In genomic region chr3R:17539789-17540496, dm6 we compare ENCODE assay signal across 3 fruit fly cellular contexts.
A peak's percentile ranks its signal among the peaks of the same experiment; 100 is the strongest.
TF ChIP-seq lines count a peak whose summit lies in the region.

Gene SF1 (plus strand): TSS chr3R:17540421.

TF ChIP-seq in whole organism, adult, 20 proteins besides CTCF, POLR2A, EP300 and RAD21 (continued from another document):
- TF ChIP-seq bab1 (GFP tag; optimal IDR thresholded peaks at IDR 0.05; lab: Kevin White, UChicago) (no peak), CG12768 (GFP tag; optimal IDR thresholded peaks at IDR 0.05; lab: Kevin White, UChicago) (peak; percentile 58)

TF ChIP-seq in whole organism, embryonic, 481 proteins besides CTCF, POLR2A, EP300 and RAD21 (continued from another document and continues in another):
- no peak for TF ChIP-seq CG13287 (GFP tag; IDR thresholded peaks at IDR 0.05; lab: Robert Waterston, UW; ENCODE audit: partially characterized antibody)
- TF ChIP-seq CG12104 (GFP tag; optimal IDR thresholded peaks at IDR 0.05; lab: Kevin White, UChicago): peak; percentile 68
- TF ChIP-seq ac (GFP tag; optimal IDR thresholded peaks at IDR 0.05; lab: Kevin White, UChicago): no peak
- TF ChIP-seq CG1529 (GFP tag; optimal IDR thresholded peaks at IDR 0.05; lab: Kevin White, UChicago): no peak
- TF ChIP-seq Kr (GFP tag; optimal IDR thresholded peaks at IDR 0.05; lab: Kevin White, UChicago): no peak
- TF ChIP-seq stwl (tag; optimal IDR thresholded peaks at IDR 0.05; lab: Kevin White, UChicago): peak; percentile 5
- TF ChIP-seq Chrac-16 (GFP tag; optimal IDR thresholded peaks at IDR 0.05; lab: Kevin White, UChicago): peak; percentile 17
- TF ChIP-seq Gsc (GFP tag; IDR thresholded peaks at IDR 0.05; lab: Robert Waterston, UW): no peak
- no peak for TF ChIP-seq CG12219 (GFP tag; optimal IDR thresholded peaks at IDR 0.05; lab: Kevin White, UChicago)
- TF ChIP-seq Hmr (GFP tag; optimal IDR thresholded peaks at IDR 0.05; lab: Kevin White, UChicago): no peak
- TF ChIP-seq CG10274 (GFP tag; optimal IDR thresholded peaks at IDR 0.05; lab: Kevin White, UChicago): peak; percentile 7
- TF ChIP-seq CG5953 (GFP tag; IDR thresholded peaks at IDR 0.05; lab: Robert Waterston, UW): no peak
- no peak for TF ChIP-seq CG17568 (GFP tag; optimal IDR thresholded peaks at IDR 0.05; lab: Kevin White, UChicago)
- TF ChIP-seq Bteb2 (GFP tag; optimal IDR thresholded peaks at IDR 0.05; lab: Kevin White, UChicago): no peak
- no peak for TF ChIP-seq p53 (GFP tag; optimal IDR thresholded peaks at IDR 0.05; lab: Kevin White, UChicago)
- TF ChIP-seq H2.0 (GFP tag; IDR thresholded peaks at IDR 0.05; lab: Robert Waterston, UW): 0 out of 2 replicates have a peak, but pooled peaks have one; percentile 9
- no peak for TF ChIP-seq CG6254 (GFP tag; optimal IDR thresholded peaks at IDR 0.05; lab: Kevin White, UChicago)
- TF ChIP-seq sna (GFP tag; IDR thresholded peaks at IDR 0.05; lab: Robert Waterston, UW; ENCODE audit: partially characterized antibody): no peak
- no peak for TF ChIP-seq CG7372 (GFP tag; IDR thresholded peaks at IDR 0.05; lab: Robert Waterston, UW)
- peak; percentile 40; the same call in 1 of the 2 replicates for TF ChIP-seq klu (GFP tag; IDR thresholded peaks at IDR 0.05; lab: Robert Waterston, UW)
- no peak for TF ChIP-seq CG31365 (tag; optimal IDR thresholded peaks at IDR 0.05; lab: Kevin White, UChicago)
- peak; percentile 60; the same call in 1 of the 2 replicates for TF ChIP-seq Rfx (GFP tag; IDR thresholded peaks at IDR 0.05; lab: Robert Waterston, UW)
- TF ChIP-seq repo (GFP tag; optimal IDR thresholded peaks at IDR 0.05; lab: Kevin White, UChicago): no peak
- TF ChIP-seq GATAe (GFP tag; conservative IDR thresholded peaks at IDR 0.05; lab: Robert Waterston, UW): no peak
- TF ChIP-seq CG4282 (GFP tag; optimal IDR thresholded peaks at IDR 0.05; lab: Kevin White, UChicago): no peak
- TF ChIP-seq gfzf (GFP tag; optimal IDR thresholded peaks at IDR 0.05; lab: Kevin White, UChicago): peak; percentile 65
- no peak for TF ChIP-seq CG3726 (GFP tag; IDR thresholded peaks at IDR 0.05; lab: Robert Waterston, UW)
- no peak for TF ChIP-seq usp (GFP tag; optimal IDR thresholded peaks at IDR 0.05; lab: Kevin White, UChicago)
- TF ChIP-seq CG3838 (GFP tag; optimal IDR thresholded peaks at IDR 0.05; lab: Kevin White, UChicago): no peak
- no peak for TF ChIP-seq CG11504 (tag; optimal IDR thresholded peaks at IDR 0.05; lab: Kevin White, UChicago)
- TF ChIP-seq Oaz (GFP tag; IDR thresholded peaks at IDR 0.05; lab: Robert Waterston, UW): no peak
- no peak for TF ChIP-seq CkIIα-i1 (GFP tag; IDR thresholded peaks at IDR 0.05; lab: Robert Waterston, UW)
- TF ChIP-seq Dp (GFP tag; optimal IDR thresholded peaks at IDR 0.05; lab: Kevin White, UChicago): no peak
- TF ChIP-seq Dref (GFP tag; IDR thresholded peaks at IDR 0.05; lab: Robert Waterston, UW): 0 out of 2 replicates have a peak, but pooled peaks have one; percentile 22
- peak; percentile 24 for TF ChIP-seq CG18619 (GFP tag; optimal IDR thresholded peaks at IDR 0.05; lab: Kevin White, UChicago)
- TF ChIP-seq insv (GFP tag; optimal IDR thresholded peaks at IDR 0.05; lab: Kevin White, UChicago): no peak
- no peak for TF ChIP-seq cas (GFP tag; IDR thresholded peaks at IDR 0.05; lab: Robert Waterston, UW)
- TF ChIP-seq CG42726 (GFP tag; IDR thresholded peaks at IDR 0.05; lab: Robert Waterston, UW; ENCODE audit: partially characterized antibody): no peak
- TF ChIP-seq Bdp1 (GFP tag; optimal IDR thresholded peaks at IDR 0.05; lab: Kevin White, UChicago): no peak
- 0 out of 3 replicates have a peak, but pooled peaks have one; percentile 12 for TF ChIP-seq CG34422 (GFP tag; IDR thresholded peaks at IDR 0.05; lab: Robert Waterston, UW)
- no peak for TF ChIP-seq ems (GFP tag; optimal IDR thresholded peaks at IDR 0.05; lab: Kevin White, UChicago)
- TF ChIP-seq CG8765 (GFP tag; IDR thresholded peaks at IDR 0.05; lab: Robert Waterston, UW): no peak
- no peak for TF ChIP-seq tap (tag; optimal IDR thresholded peaks at IDR 0.05; lab: Kevin White, UChicago)
- no peak for TF ChIP-seq CG14860 (GFP tag; IDR thresholded peaks at IDR 0.05; lab: Robert Waterston, UW; ENCODE audit: partially characterized antibody)
- TF ChIP-seq MTF-1 (GFP tag; optimal IDR thresholded peaks at IDR 0.05; lab: Kevin White, UChicago; ENCODE audit: borderline replicate concordance): no peak
- TF ChIP-seq sqz (GFP tag; optimal IDR thresholded peaks at IDR 0.05; lab: Kevin White, UChicago): no peak
- TF ChIP-seq CG6813 (GFP tag; optimal IDR thresholded peaks at IDR 0.05; lab: Kevin White, UChicago): no peak
- no peak for TF ChIP-seq Awh (GFP tag; IDR thresholded peaks at IDR 0.05; lab: Robert Waterston, UW)
- peak; percentile 48 for TF ChIP-seq CG14710 (tag; optimal IDR thresholded peaks at IDR 0.05; lab: Kevin White, UChicago)
- TF ChIP-seq CG8924 (tag; optimal IDR thresholded peaks at IDR 0.05; lab: Kevin White, UChicago): peak; percentile 4
- peak; percentile 38; the same call in 1 of the 3 replicates for TF ChIP-seq CG6175 (GFP tag; IDR thresholded peaks at IDR 0.05; lab: Robert Waterston, UW)
- TF ChIP-seq pho (GFP tag; optimal IDR thresholded peaks at IDR 0.05; lab: Kevin White, UChicago): peak; percentile 74
- TF ChIP-seq Mrtf (GFP tag; IDR thresholded peaks at IDR 0.05; lab: Robert Waterston, UW): no peak
- TF ChIP-seq cg (GFP tag; optimal IDR thresholded peaks at IDR 0.05; lab: Kevin White, UChicago): no peak
- TF ChIP-seq grn (GFP tag; optimal IDR thresholded peaks at IDR 0.05; lab: Kevin White, UChicago): no peak
- TF ChIP-seq CG12659 (GFP tag; optimal IDR thresholded peaks at IDR 0.05; lab: Kevin White, UChicago): peak; percentile 45
- TF ChIP-seq CG34224 (GFP tag; IDR thresholded peaks at IDR 0.05; lab: Robert Waterston, UW; ENCODE audit: partially characterized antibody): no peak
- TF ChIP-seq CG4854 (GFP tag; optimal IDR thresholded peaks at IDR 0.05; lab: Kevin White, UChicago): no peak
- TF ChIP-seq CG15479 (GFP tag; optimal IDR thresholded peaks at IDR 0.05; lab: Kevin White, UChicago): no peak
- TF ChIP-seq slbo (GFP tag; IDR thresholded peaks at IDR 0.05; lab: Robert Waterston, UW): peak; percentile 55
- no peak for TF ChIP-seq ap (GFP tag; IDR thresholded peaks at IDR 0.05; lab: Robert Waterston, UW)
- TF ChIP-seq CG1233 (GFP tag; optimal IDR thresholded peaks at IDR 0.05; lab: Kevin White, UChicago): peak; percentile 42
- TF ChIP-seq CG7271 (tag; optimal IDR thresholded peaks at IDR 0.05; lab: Kevin White, UChicago): no peak
- TF ChIP-seq psq (GFP tag; optimal IDR thresholded peaks at IDR 0.05; lab: Kevin White, UChicago): no peak
- no peak for TF ChIP-seq slou (GFP tag; optimal IDR thresholded peaks at IDR 0.05; lab: Kevin White, UChicago)
- TF ChIP-seq cwo (GFP tag; optimal IDR thresholded peaks at IDR 0.05; lab: Kevin White, UChicago): peak; percentile 70

TF ChIP-seq in whole organism, prepupa, 60 proteins besides CTCF, POLR2A, EP300 and RAD21 (continued from another document):
- TF ChIP-seq Met (GFP tag; optimal IDR thresholded peaks at IDR 0.05; lab: Kevin White, UChicago) (no peak), CG10631 (GFP tag; optimal IDR thresholded peaks at IDR 0.05; lab: Kevin White, UChicago) (no peak), CG31627 (GFP tag; optimal IDR thresholded peaks at IDR 0.05; lab: Kevin White, UChicago) (peak; percentile 61), CG6792 (GFP tag; optimal IDR thresholded peaks at IDR 0.05; lab: Kevin White, UChicago) (peak; percentile 22), CG16779 (tag; optimal IDR thresholded peaks at IDR 0.05; lab: Kevin White, UChicago) (no peak), CG11294 (GFP tag; IDR thresholded peaks at IDR 0.05; lab: Robert Waterston, UW) (no peak), Eip93F (GFP tag; optimal IDR thresholded peaks at IDR 0.05; lab: Kevin White, UChicago) (no peak), Sox15 (GFP tag; optimal IDR thresholded peaks at IDR 0.05; lab: Kevin White, UChicago) (peak; percentile 37), spab (GFP tag; optimal IDR thresholded peaks at IDR 0.05; lab: Kevin White, UChicago) (no peak), Sox102F (GFP tag; optimal IDR thresholded peaks at IDR 0.05; lab: Kevin White, UChicago) (no peak), Smox (GFP tag; optimal IDR thresholded peaks at IDR 0.05; lab: Kevin White, UChicago) (no peak), OdsH (GFP tag; optimal IDR thresholded peaks at IDR 0.05; lab: Kevin White, UChicago) (no peak), CG7368 (GFP tag; optimal IDR thresholded peaks at IDR 0.05; lab: Kevin White, UChicago) (no peak), CG8632 (GFP tag; optimal IDR thresholded peaks at IDR 0.05; lab: Kevin White, UChicago) (no peak), net (GFP tag; optimal IDR thresholded peaks at IDR 0.05; lab: Kevin White, UChicago) (no peak), CG10669 (GFP tag; optimal IDR thresholded peaks at IDR 0.05; lab: Kevin White, UChicago) (no peak), CG4318 (GFP tag; optimal IDR thresholded peaks at IDR 0.05; lab: Kevin White, UChicago) (no peak), CG6163 (GFP tag; IDR thresholded peaks at IDR 0.05; lab: Robert Waterston, UW) (no peak; the same call in 2 of the 3 replicates), fkh (GFP tag; optimal IDR thresholded peaks at IDR 0.05; lab: Kevin White, UChicago) (no peak), pdm3 (GFP tag; optimal IDR thresholded peaks at IDR 0.05; lab: Kevin White, UChicago) (no peak), CG15336 (GFP tag; IDR thresholded peaks at IDR 0.05; lab: Robert Waterston, UW) (no peak), dsx (GFP tag; optimal IDR thresholded peaks at IDR 0.05; lab: Kevin White, UChicago; ENCODE audit: poor library complexity, severe bottlenecking) (no peak), fd59A (GFP tag; optimal IDR thresholded peaks at IDR 0.05; lab: Kevin White, UChicago) (no peak), CG6276 (GFP tag; optimal IDR thresholded peaks at IDR 0.05; lab: Kevin White, UChicago) (no peak), CG3032 (tag; optimal IDR thresholded peaks at IDR 0.05; lab: Kevin White, UChicago) (peak; percentile 36), Blimp-1 (GFP tag; optimal IDR thresholded peaks at IDR 0.05; lab: Kevin White, UChicago) (no peak), Eip75B (GFP tag; optimal IDR thresholded peaks at IDR 0.05; lab: Kevin White, UChicago) (no peak), fd85E (GFP tag; optimal IDR thresholded peaks at IDR 0.05; lab: Kevin White, UChicago) (no peak), Eip78C (GFP tag; lab: Kevin White, UChicago) (no peak), Sox14 (GFP tag; optimal IDR thresholded peaks at IDR 0.05; lab: Kevin White, UChicago) (peak; percentile 40), Gug (GFP tag; IDR thresholded peaks at IDR 0.05; lab: Robert Waterston, UW) (no peak), achi (GFP tag; optimal IDR thresholded peaks at IDR 0.05; lab: Kevin White, UChicago) (no peak), Hr38 (GFP tag; optimal IDR thresholded peaks at IDR 0.05; lab: Kevin White, UChicago) (no peak), Hr39 (GFP tag; optimal IDR thresholded peaks at IDR 0.05; lab: Kevin White, UChicago) (no peak), eg (GFP tag; IDR thresholded peaks at IDR 0.05; lab: Robert Waterston, UW) (0 out of 3 replicates have a peak, but pooled peaks have one; percentile 26), Ets96B (tag; optimal IDR thresholded peaks at IDR 0.05; lab: Kevin White, UChicago) (peak; percentile 16), CG1621 (tag; optimal IDR thresholded peaks at IDR 0.05; lab: Kevin White, UChicago) (no peak), ss (GFP tag; optimal IDR thresholded peaks at IDR 0.05; lab: Kevin White, UChicago) (no peak), CG9139 (GFP tag; optimal IDR thresholded peaks at IDR 0.05; lab: Kevin White, UChicago) (no peak), CG8319 (GFP tag; optimal IDR thresholded peaks at IDR 0.05; lab: Kevin White, UChicago) (no peak)
